Fruit fly (Drosophila melanogaster) whole organism, prepupa: ENCODE data around the gene Tbcd.

Experiments
- Blimp-1 ChIP-seq: fragments of 200-800 bp; sonication (Bioruptor generic); optimal IDR thresholded peaks from 3 replicates; lab custom pipeline; 2017; ENCODE audit warnings: missing biosample characterization, missing genetic modification characterization, mild to moderate bottlenecking, moderate library complexity, missing genetic modification reagents
- CG10631 ChIP-seq: fragments of 200-800 bp; sonication (Bioruptor generic); optimal IDR thresholded peaks from 2 replicates; lab custom pipeline; 2016; ENCODE audit warnings: missing biosample characterization, missing genetic modification characterization
- CG11294 ChIP-seq: fragments of 200-800 bp; sonication (Bioruptor generic); IDR thresholded peaks from 2 replicates; pipeline ENCODE4 v1.3.6; 2022; ENCODE audit warnings: missing biosample characterization, missing genetic modification characterization
- CG11762 ChIP-seq: fragments of 200-800 bp; sonication (Bioruptor generic); optimal IDR thresholded peaks from 3 replicates; lab custom pipeline; 2016; ENCODE audit warnings: missing biosample characterization, missing genetic modification characterization; ENCODE audit not compliant: insufficient read depth
- CG11902 ChIP-seq: fragments of 200-800 bp; sonication (Bioruptor generic); optimal IDR thresholded peaks from 3 replicates; lab custom pipeline; 2016; ENCODE audit warnings: missing biosample characterization, missing genetic modification characterization
- CG16779 ChIP-seq: fragments of 200-800 bp; sonication (Bioruptor generic); optimal IDR thresholded peaks from 3 replicates; lab custom pipeline; 2017; ENCODE audit warnings: missing biosample characterization, mild to moderate bottlenecking, missing genetic modification characterization
- CG3032 ChIP-seq: fragments of 200-800 bp; optimal IDR thresholded peaks from 2 replicates; lab custom pipeline; 2019; ENCODE audit warnings: missing biosample characterization, mild to moderate bottlenecking, missing genetic modification characterization, moderate library complexity
- CG31627 ChIP-seq: fragments of 200-800 bp; sonication (Bioruptor generic); optimal IDR thresholded peaks from 3 replicates; lab custom pipeline; 2016; ENCODE audit warnings: missing biosample characterization, missing genetic modification characterization
- CG34406 ChIP-seq: fragments of 200-800 bp; sonication (Bioruptor generic); optimal IDR thresholded peaks from 3 replicates; lab custom pipeline; 2016; ENCODE audit warnings: missing biosample characterization, missing genetic modification characterization
- CG3919 ChIP-seq: fragments of 200-800 bp; sonication (Bioruptor generic); optimal IDR thresholded peaks from 3 replicates; lab custom pipeline; 2016; ENCODE audit warnings: missing biosample characterization, missing genetic modification characterization
- CG4318 ChIP-seq: fragments of 200-800 bp; sonication (Bioruptor generic); optimal IDR thresholded peaks from 3 replicates; lab custom pipeline; 2017; ENCODE audit warnings: missing biosample characterization, mild to moderate bottlenecking, missing genetic modification characterization
- CG6163 ChIP-seq: fragments of 200-800 bp; sonication (Bioruptor generic); IDR thresholded peaks from 3 replicates; pipeline ENCODE4 v1.3.6; 2022; ENCODE audit warnings: missing biosample characterization, missing genetic modification characterization
- CG6276 ChIP-seq: fragments of 200-800 bp; sonication (Bioruptor generic); optimal IDR thresholded peaks from 2 replicates; lab custom pipeline; 2017; ENCODE audit warnings: missing biosample characterization, mild to moderate bottlenecking, missing genetic modification characterization
- CG6792 ChIP-seq: fragments of 200-800 bp; sonication (Bioruptor generic); optimal IDR thresholded peaks from 3 replicates; lab custom pipeline; 2016; ENCODE audit warnings: missing biosample characterization, missing genetic modification characterization
- CG6808 ChIP-seq: fragments of 200-800 bp; sonication (Bioruptor generic); optimal IDR thresholded peaks from 3 replicates; lab custom pipeline; 2017; ENCODE audit warnings: missing biosample characterization, missing genetic modification characterization, mild to moderate bottlenecking, moderate library complexity, missing genetic modification reagents
- CG6854 ChIP-seq: fragments of 200-800 bp; sonication (Bioruptor generic); optimal IDR thresholded peaks from 2 replicates; lab custom pipeline; 2017; ENCODE audit warnings: missing biosample characterization, mild to moderate bottlenecking, missing genetic modification characterization
- CG7368 ChIP-seq: fragments of 200-800 bp; sonication (Bioruptor generic); optimal IDR thresholded peaks from 3 replicates; lab custom pipeline; 2016; ENCODE audit warnings: missing biosample characterization, missing genetic modification characterization
- CG8319 ChIP-seq: fragments of 200-800 bp; sonication (Bioruptor generic); optimal IDR thresholded peaks from 3 replicates; lab custom pipeline; 2016; ENCODE audit warnings: missing biosample characterization, missing genetic modification characterization
- CG8632 ChIP-seq: fragments of 200-800 bp; sonication (Bioruptor generic); optimal IDR thresholded peaks from 3 replicates; lab custom pipeline; 2016; ENCODE audit warnings: missing biosample characterization, missing genetic modification characterization
- CG9139 ChIP-seq: fragments of 200-800 bp; sonication (Bioruptor generic); optimal IDR thresholded peaks from 3 replicates; lab custom pipeline; 2017; ENCODE audit warnings: missing biosample characterization, mild to moderate bottlenecking, missing genetic modification characterization
- Eip75B ChIP-seq: fragments of 200-800 bp; sonication (Bioruptor generic); optimal IDR thresholded peaks from 3 replicates; lab custom pipeline; 2016; ENCODE audit warnings: missing biosample characterization, missing genetic modification characterization
- Eip93F ChIP-seq: fragments of 200-800 bp; sonication (Bioruptor generic); optimal IDR thresholded peaks from 2 replicates; lab custom pipeline; 2016; ENCODE audit warnings: missing biosample characterization, mild to moderate bottlenecking, missing genetic modification characterization
- Ets21C ChIP-seq: fragments of 200-800 bp; sonication (Bioruptor generic); optimal IDR thresholded peaks from 3 replicates; lab custom pipeline; 2016; ENCODE audit warnings: missing biosample characterization, missing genetic modification characterization
- Ets96B ChIP-seq: fragments of 200-800 bp; optimal IDR thresholded peaks from 2 replicates; lab custom pipeline; 2019; ENCODE audit warnings: missing biosample characterization, mild to moderate bottlenecking, missing genetic modification characterization, moderate library complexity
- Gug ChIP-seq: fragments of 200-800 bp; sonication (Bioruptor generic); IDR thresholded peaks from 2 replicates; pipeline ENCODE4 v1.3.6; 2022; ENCODE audit warnings: missing biosample characterization, missing genetic modification characterization
- Hr4 ChIP-seq: fragments of 200-800 bp; sonication (Bioruptor generic); optimal IDR thresholded peaks from 3 replicates; lab custom pipeline; 2016; ENCODE audit warnings: missing biosample characterization, missing genetic modification characterization
- Lpt ChIP-seq: fragments of 200-800 bp; sonication (Bioruptor generic); optimal IDR thresholded peaks from 3 replicates; lab custom pipeline; 2016; ENCODE audit warnings: missing biosample characterization, missing genetic modification characterization
- Met ChIP-seq: fragments of 200-800 bp; sonication (Bioruptor generic); optimal IDR thresholded peaks from 3 replicates; lab custom pipeline; 2016; ENCODE audit warnings: missing biosample characterization, missing genetic modification characterization
- OdsH ChIP-seq: fragments of 200-800 bp; sonication (Bioruptor generic); optimal IDR thresholded peaks from 3 replicates; lab custom pipeline; 2016; ENCODE audit warnings: missing biosample characterization, missing genetic modification characterization
- Sox14 ChIP-seq: fragments of 200-800 bp; sonication (Bioruptor generic); optimal IDR thresholded peaks from 3 replicates; lab custom pipeline; 2016; ENCODE audit warnings: missing biosample characterization, missing genetic modification characterization
- Sox15 ChIP-seq: fragments of 200-800 bp; sonication (Bioruptor generic); optimal IDR thresholded peaks from 3 replicates; lab custom pipeline; 2016; ENCODE audit warnings: missing biosample characterization, missing genetic modification characterization
- achi ChIP-seq: fragments of 200-800 bp; sonication (Bioruptor generic); optimal IDR thresholded peaks from 3 replicates; lab custom pipeline; 2016; ENCODE audit warnings: missing biosample characterization, missing genetic modification characterization
- acj6 ChIP-seq: fragments of 200-800 bp; sonication (Bioruptor generic); optimal IDR thresholded peaks from 3 replicates; lab custom pipeline; 2016; ENCODE audit warnings: missing biosample characterization, missing genetic modification characterization
- cyc ChIP-seq: fragments of 200-800 bp; sonication (Bioruptor generic); optimal IDR thresholded peaks from 3 replicates; lab custom pipeline; 2016; ENCODE audit warnings: missing biosample characterization, missing genetic modification characterization
- dac ChIP-seq: fragments of 200-800 bp; sonication (Bioruptor generic); optimal IDR thresholded peaks from 2 replicates; lab custom pipeline; 2017; ENCODE audit warnings: missing biosample characterization, mild to moderate bottlenecking, missing genetic modification characterization
- eg ChIP-seq: fragments of 200-800 bp; sonication (Bioruptor generic); IDR thresholded peaks from 3 replicates; pipeline ENCODE4 v1.3.6; 2022; ENCODE audit warnings: missing biosample characterization, missing genetic modification characterization
- fd59A ChIP-seq: fragments of 200-800 bp; sonication (Bioruptor generic); optimal IDR thresholded peaks from 2 replicates; lab custom pipeline; 2017; ENCODE audit warnings: missing biosample characterization, mild to moderate bottlenecking, missing genetic modification characterization, missing genetic modification reagents
- fd85E ChIP-seq: fragments of 200-800 bp; sonication (Bioruptor generic); optimal IDR thresholded peaks from 3 replicates; lab custom pipeline; 2016; ENCODE audit warnings: missing biosample characterization, missing genetic modification characterization
- fkh ChIP-seq: fragments of 200-800 bp; sonication (Bioruptor generic); optimal IDR thresholded peaks from 3 replicates; lab custom pipeline; 2017; ENCODE audit warnings: missing biosample characterization, mild to moderate bottlenecking, missing genetic modification characterization, moderate library complexity
- lz ChIP-seq: fragments of 200-800 bp; sonication (Bioruptor generic); optimal IDR thresholded peaks from 3 replicates; lab custom pipeline; 2016; ENCODE audit warnings: missing biosample characterization, missing genetic modification characterization
- net ChIP-seq: fragments of 200-800 bp; sonication (Bioruptor generic); optimal IDR thresholded peaks from 3 replicates; lab custom pipeline; 2016; ENCODE audit warnings: missing biosample characterization, missing genetic modification characterization
- pdm3 ChIP-seq: fragments of 200-800 bp; sonication (Bioruptor generic); optimal IDR thresholded peaks from 3 replicates; lab custom pipeline; 2016; ENCODE audit warnings: missing biosample characterization, missing genetic modification characterization
- salr ChIP-seq, 2 experiments: fragments of 200-800 bp; sonication (Bioruptor generic); optimal IDR thresholded peaks; 3 replicates each; lab custom pipeline; 2016 to 2018; ENCODE audit warnings: missing biosample characterization in 2 of 2, missing genetic modification characterization in 2 of 2, mild to moderate bottlenecking in 1 of 2
- ss ChIP-seq, 2 experiments: fragments of 200-800 bp; sonication (Bioruptor generic); optimal IDR thresholded peaks; 2 replicates in 1 of 2; 3 replicates in 1 of 2; lab custom pipeline; 2017 to 2018; ENCODE audit warnings: mild to moderate bottlenecking in 2 of 2, missing biosample characterization in 2 of 2, missing genetic modification characterization in 2 of 2, moderate library complexity in 1 of 2
- svp ChIP-seq: fragments of 200-800 bp; sonication (Bioruptor generic); peaks from one replicate; lab custom pipeline; 2016; ENCODE audit warnings: missing biosample characterization, missing genetic modification characterization
- topi ChIP-seq: fragments of 200-800 bp; sonication (Bioruptor generic); optimal IDR thresholded peaks from 3 replicates; lab custom pipeline; 2016; ENCODE audit warnings: missing biosample characterization, missing genetic modification characterization
- vri ChIP-seq: fragments of 200-800 bp; sonication (Bioruptor generic); optimal IDR thresholded peaks from 3 replicates; lab custom pipeline; 2016; ENCODE audit warnings: missing biosample characterization, mild to moderate bottlenecking, missing genetic modification characterization

Gene Tbcd

DNA sequence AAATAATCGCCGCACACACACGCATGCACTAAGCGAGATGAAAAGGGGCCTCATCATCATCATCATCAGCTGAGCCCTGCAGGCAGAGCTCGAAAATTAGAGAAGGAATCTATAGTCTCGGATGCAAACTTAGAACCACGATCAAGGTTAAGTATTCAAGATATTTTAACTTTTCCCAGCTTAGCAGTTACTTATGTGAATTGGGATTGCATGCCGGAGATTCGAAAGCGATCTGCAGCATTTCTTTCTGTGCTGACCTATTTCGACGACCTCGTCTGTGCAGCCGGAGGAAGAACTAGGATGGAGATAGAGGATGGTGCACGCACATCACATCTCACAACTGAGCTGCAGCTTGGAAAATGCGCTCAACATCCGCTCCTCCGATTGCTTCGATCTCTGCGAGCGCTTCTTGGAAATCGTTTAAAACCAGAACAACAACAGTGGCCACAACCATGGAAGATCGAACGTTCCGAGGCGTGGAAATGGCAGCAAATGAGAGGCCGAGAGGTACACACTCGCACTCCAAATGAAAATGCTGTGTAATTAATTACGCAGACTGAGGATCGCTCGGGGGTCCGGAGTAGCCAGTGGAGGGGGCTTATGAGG is 35.5 kb downstream of the Tbcd start (continued):
- no peak for TF ChIP-seq Blimp-1 (GFP tag; lab: Kevin White, UChicago)
- TF ChIP-seq vri (GFP tag; lab: Kevin White, UChicago): no peak
- peak; percentile 82 for TF ChIP-seq Ets96B (tag; lab: Kevin White, UChicago)
- TF ChIP-seq Met (GFP tag; lab: Kevin White, UChicago): no peak
- TF ChIP-seq CG6854 (GFP tag; lab: Kevin White, UChicago): no peak
- TF ChIP-seq CG6163: peak; percentile 89
- no peak for TF ChIP-seq CG11902 (GFP tag; lab: Kevin White, UChicago)
- peak; percentile 64 for TF ChIP-seq CG16779
- peak; percentile 0 for TF ChIP-seq CG34406 (GFP tag; lab: Kevin White, UChicago)
- TF ChIP-seq lz (GFP tag; lab: Kevin White, UChicago): no peak
- peak; percentile 75 for TF ChIP-seq Eip75B (GFP tag; lab: Kevin White, UChicago)
- no peak for TF ChIP-seq CG8319 (GFP tag; lab: Kevin White, UChicago)
- no peak for TF ChIP-seq Eip93F (GFP tag; lab: Kevin White, UChicago)
- peak; percentile 61 to 86 for TF ChIP-seq ss (GFP tag; optimal IDR thresholded peaks at IDR 0.05; lab: Kevin White, UChicago)
- peak; percentile 84 for TF ChIP-seq CG3032 (tag; lab: Kevin White, UChicago)
- peak; percentile 81 for TF ChIP-seq CG6808
- TF ChIP-seq acj6 (GFP tag; lab: Kevin White, UChicago): peak; percentile 59
- TF ChIP-seq achi (GFP tag; lab: Kevin White, UChicago): peak; percentile 68
- no peak for TF ChIP-seq svp
- peak; percentile 72 for TF ChIP-seq CG10631 (GFP tag; lab: Kevin White, UChicago)
- TF ChIP-seq OdsH (GFP tag; lab: Kevin White, UChicago): peak; percentile 66
- no peak for TF ChIP-seq fd85E (GFP tag; lab: Kevin White, UChicago)
- TF ChIP-seq CG11762 (GFP tag; lab: Kevin White, UChicago): peak; percentile 23
- TF ChIP-seq cyc (GFP tag; lab: Kevin White, UChicago): no peak
- TF ChIP-seq Lpt (GFP tag; lab: Kevin White, UChicago): peak; percentile 16
- TF ChIP-seq fkh: no peak
- peak; percentile 61 to 76 for TF ChIP-seq salr (GFP tag; optimal IDR thresholded peaks at IDR 0.05; lab: Kevin White, UChicago)
- TF ChIP-seq pdm3 (GFP tag; lab: Kevin White, UChicago): peak; percentile 58
- peak; percentile 48; the same call in 2 of the 3 replicates for TF ChIP-seq eg (GFP tag; lab: Robert Waterston, UW)
- peak; percentile 34; the same call in 1 of the 2 replicates for TF ChIP-seq CG11294 (GFP tag; lab: Robert Waterston, UW)
- no peak for TF ChIP-seq topi (GFP tag; lab: Kevin White, UChicago)
- peak; percentile 75 for TF ChIP-seq CG3919
- peak; percentile 32 for TF ChIP-seq CG8632 (GFP tag; lab: Kevin White, UChicago)
- TF ChIP-seq dac (GFP tag; lab: Kevin White, UChicago): peak; percentile 7

DNA sequence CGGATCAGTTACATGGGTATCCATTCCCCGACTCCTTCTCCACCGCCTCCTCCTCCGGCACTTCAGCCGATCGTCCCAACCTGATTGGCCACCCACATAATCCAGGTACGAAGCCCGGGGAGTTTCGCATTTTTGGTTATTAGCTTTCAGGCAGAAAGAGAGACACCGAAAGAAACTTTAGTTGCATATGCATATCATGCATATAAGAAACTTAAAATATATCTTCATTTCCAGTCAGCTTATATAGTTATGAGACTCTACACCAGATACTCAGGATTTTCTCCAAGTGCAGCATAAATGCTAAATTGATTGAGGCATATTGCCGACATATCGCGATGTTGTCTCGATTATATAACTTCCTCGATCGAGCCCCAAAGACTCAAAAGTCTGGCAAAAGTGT is 36.8 kb downstream of the Tbcd start:
- TF ChIP-seq CG31627 (GFP tag; lab: Kevin White, UChicago) (peak; percentile 22), CG9139 (no peak), Ets96B (tag; lab: Kevin White, UChicago) (no peak), CG6276 (GFP tag; lab: Kevin White, UChicago) (peak; percentile 30), CG3032 (tag; lab: Kevin White, UChicago) (no peak), fd59A (no peak), Gug (GFP tag; lab: Robert Waterston, UW) (no peak), CG6854 (GFP tag; lab: Kevin White, UChicago) (no peak), achi (GFP tag; lab: Kevin White, UChicago) (no peak), cyc (GFP tag; lab: Kevin White, UChicago) (no peak), pdm3 (GFP tag; lab: Kevin White, UChicago) (peak; percentile 42), fkh (no peak), Sox14 (GFP tag; lab: Kevin White, UChicago) (no peak), Met (GFP tag; lab: Kevin White, UChicago) (no peak), CG11762 (GFP tag; lab: Kevin White, UChicago) (no peak), CG4318 (GFP tag; lab: Kevin White, UChicago) (peak; percentile 41), CG16779 (no peak), CG7368 (GFP tag; lab: Kevin White, UChicago) (no peak), salr (GFP tag; optimal IDR thresholded peaks at IDR 0.05; lab: Kevin White, UChicago) (no peak), net (no peak), Ets21C (GFP tag; lab: Kevin White, UChicago) (peak; percentile 4), ss (GFP tag; optimal IDR thresholded peaks at IDR 0.05; lab: Kevin White, UChicago) (no peak), Hr4 (GFP tag; lab: Kevin White, UChicago) (peak; percentile 32), Eip93F (GFP tag; lab: Kevin White, UChicago) (no peak), Sox15 (GFP tag; lab: Kevin White, UChicago) (no peak), CG10631 (GFP tag; lab: Kevin White, UChicago) (no peak), CG6792 (GFP tag; lab: Kevin White, UChicago) (no peak), dac (GFP tag; lab: Kevin White, UChicago) (no peak), eg (GFP tag; lab: Robert Waterston, UW) (peak; percentile 72), Blimp-1 (GFP tag; lab: Kevin White, UChicago) (no peak)
